Worm (Caenorhabditis elegans): Measurements from ENCODE around the gene Y73F8A.27.
"Not testable (repeated sequence)": the region's sequence is repeated elsewhere in the genome, so short reads cannot be mapped to it uniquely, and the experiment has no call there.

Y73F8A.27 gene

DNA sequence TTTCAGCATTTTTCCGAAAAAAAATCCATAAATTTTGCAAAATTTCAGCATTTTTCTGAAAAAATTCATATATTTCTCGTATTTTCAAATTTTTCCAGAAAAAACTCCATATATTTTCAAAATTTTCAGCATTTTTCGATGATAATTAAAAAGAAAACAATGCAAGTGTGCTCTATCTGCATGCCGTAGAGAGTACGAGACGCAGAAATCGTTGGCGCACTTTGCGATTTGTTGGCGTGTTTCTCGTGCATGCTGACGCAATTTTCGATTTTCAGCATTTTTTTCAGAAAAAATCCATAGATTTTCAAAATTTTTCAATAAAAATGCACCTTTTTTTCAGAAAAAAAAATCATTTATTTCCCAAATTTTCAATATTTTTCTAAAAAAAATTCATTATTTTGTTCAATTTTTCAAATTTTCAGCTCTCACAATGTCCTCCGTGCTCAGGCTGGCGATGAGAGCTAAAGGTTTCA is at the start of gene Y73F8A.27:
Gene Y73F8A.27, plus strand, starts transcription at position 423 of the 473 bp plus-strand sequence.
- no peak for TF ChIP-seq unc-62 (GFP tag; optimal IDR thresholded peaks at IDR 0.05)

DNA sequence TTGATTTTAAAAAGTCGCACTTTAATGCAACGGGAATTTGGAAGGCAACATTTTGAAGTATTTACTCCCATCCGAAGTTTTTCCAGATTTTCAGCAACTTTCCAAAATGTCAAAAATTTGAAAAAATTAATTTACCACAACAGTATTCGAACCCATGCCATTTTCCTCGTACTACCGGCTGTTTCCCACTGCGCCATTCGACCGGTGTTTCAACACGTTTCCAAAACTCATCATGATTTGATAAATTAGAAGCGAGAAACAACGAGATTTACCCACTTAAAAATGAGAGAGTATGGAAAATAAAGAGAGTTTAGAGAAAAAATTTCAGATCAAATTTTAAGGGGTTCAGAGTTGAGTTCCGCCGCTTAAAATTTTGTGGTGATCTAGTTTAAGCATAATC is 38.8 kb upstream of the Y73F8A.27 start:
- no peak for TF ChIP-seq unc-62 (GFP tag; optimal IDR thresholded peaks at IDR 0.05)

DNA sequence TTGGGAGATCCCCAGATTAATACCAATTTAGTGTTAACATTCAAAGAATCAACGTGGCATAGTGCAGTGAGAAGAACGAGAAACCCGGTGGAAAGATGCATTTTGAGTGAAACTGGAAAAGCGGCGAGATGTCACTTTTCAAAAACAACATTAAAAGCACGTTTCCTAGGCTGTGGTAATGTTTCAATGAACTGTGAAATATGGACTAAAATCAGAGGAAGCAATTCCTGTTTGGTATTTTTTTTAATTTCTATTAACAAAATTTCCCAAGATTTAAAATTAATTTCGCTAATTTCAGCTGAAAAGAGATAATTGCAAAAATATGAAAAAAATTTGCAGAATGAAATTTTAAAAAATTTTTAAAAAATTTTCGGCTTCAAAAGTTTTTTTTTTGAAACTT is 31.3 kb upstream of the Y73F8A.27 start, which contains the start of gene Y73F8A.22:
Gene Y73F8A.22, minus strand, starts transcription at position 101 of the 400 bp plus-strand sequence.
- no peak for TF ChIP-seq unc-62 (GFP tag; optimal IDR thresholded peaks at IDR 0.05)

DNA sequence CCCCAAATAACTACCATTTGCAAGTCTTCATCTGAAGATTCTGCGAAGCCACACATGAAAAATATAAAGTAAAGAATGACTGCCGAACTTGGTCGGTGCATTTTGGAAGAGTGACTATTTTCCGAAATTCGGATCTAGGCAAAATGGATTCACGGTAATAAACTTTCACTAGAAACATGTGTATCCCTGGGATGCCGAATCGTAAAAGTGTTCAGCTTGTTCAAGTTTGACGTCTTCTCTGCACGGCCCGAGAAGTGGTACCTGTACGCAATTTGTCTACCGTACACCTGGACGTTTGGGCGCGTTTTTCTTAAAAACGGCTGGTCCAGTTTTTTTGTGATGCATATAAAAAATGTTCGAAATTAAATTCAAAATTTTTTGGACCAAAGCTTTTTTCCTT is 28.1 kb upstream of the Y73F8A.27 start, which contains the start of gene Y73F8A.23:
Gene Y73F8A.23, minus strand, starts transcription at position 101 of the 400 bp plus-strand sequence.
- TF ChIP-seq unc-62 (GFP tag; optimal IDR thresholded peaks at IDR 0.05) = no peak

DNA sequence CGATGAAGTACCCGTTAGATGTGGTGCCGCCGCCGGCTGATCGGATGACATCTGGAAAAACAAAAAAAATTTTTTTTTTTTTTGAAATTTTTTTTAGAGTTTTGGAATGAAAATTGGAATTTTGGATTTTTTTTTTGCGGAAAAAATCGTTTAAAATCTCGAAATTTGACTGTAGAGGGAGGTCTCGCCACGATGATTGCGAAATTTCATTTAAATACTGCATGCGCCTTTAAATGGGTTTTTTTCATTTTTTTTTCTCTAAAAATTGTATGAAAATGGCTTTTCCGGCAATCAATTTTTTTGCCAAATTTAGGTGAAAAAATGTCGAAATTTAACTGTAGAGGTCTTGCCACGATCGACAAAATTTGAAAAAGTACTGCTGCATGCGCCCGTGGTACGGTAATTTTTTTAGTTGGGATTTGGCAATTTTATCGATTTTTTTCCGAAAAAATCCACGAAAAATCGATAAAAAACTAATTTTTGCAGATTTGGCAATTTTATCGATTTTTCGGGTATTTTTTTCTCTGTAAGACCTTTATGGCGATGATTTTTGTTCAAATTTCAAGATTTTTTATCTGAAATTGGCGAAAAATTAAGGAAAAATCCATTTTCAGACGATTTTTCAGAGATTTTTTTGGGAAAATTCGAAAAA is 19.3 kb upstream of the Y73F8A.27 start, which contains the start of gene gtf-2H4:
Gene gtf-2H4, minus strand, starts transcription at position 51 of the 652 bp plus-strand sequence.
- no peak for TF ChIP-seq unc-62 (GFP tag; optimal IDR thresholded peaks at IDR 0.05)

DNA sequence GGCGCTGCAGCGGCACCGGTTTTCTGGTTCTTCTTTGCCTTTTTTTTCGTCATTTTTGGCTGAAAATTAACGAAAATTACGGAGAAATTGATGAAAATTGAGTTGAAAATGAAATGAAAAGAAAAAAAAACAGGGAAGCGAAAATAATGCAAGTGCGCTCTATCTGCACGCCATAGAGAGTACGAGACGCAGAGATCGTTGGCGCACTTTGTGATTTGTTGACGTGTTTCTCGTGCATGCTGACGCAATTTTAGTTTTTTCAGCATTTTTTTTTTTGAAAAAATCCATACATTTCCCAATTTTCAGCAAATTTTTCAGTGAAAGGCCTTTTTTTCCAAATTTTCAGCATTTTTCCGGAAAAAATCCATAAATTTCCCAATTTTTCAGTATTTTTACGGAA is 1.2 kb upstream of the Y73F8A.27 start, which contains the start of gene ntl-11:
Gene ntl-11, minus strand, starts transcription at position 66 of the 400 bp plus-strand sequence.
- TF ChIP-seq unc-62 (GFP tag; optimal IDR thresholded peaks at IDR 0.05) = no peak

DNA sequence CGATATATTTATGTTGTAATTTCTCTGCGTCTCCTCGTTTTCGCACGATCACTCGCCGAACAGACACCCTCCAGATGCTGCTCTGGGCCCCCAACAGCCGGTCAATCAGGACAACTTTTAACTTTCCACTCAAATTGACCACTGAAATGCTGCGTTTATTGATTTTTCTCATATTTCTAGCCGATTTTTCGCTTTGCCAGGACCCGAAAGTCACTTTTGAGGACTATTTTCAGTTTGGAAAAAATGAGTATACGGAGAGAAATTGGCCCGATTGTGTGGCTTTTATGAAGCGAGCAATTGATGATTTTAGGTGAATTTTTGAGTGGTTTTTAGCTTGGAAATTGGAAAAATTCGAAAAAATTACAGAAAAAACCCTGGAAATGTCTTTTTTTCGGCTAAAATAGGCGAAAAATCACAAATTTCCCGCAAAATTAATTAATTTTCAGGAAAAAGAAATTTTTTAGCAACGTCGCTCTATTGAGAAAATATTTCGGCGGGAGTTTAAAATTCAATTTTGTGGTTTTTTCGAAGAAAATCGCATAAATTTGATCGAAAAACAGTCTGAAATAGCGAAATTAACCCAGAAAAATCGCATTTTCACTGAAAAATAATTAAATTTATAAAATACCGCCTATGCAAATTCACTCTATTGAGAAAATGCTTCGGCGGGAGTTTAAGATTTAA is 1.1 kb downstream of the Y73F8A.27 start, which contains the start of gene Y73F8A.26:
Gene Y73F8A.26, plus strand, starts transcription at position 73 of the 684 bp plus-strand sequence.
- no peak for TF ChIP-seq unc-62 (GFP tag; optimal IDR thresholded peaks at IDR 0.05)

DNA sequence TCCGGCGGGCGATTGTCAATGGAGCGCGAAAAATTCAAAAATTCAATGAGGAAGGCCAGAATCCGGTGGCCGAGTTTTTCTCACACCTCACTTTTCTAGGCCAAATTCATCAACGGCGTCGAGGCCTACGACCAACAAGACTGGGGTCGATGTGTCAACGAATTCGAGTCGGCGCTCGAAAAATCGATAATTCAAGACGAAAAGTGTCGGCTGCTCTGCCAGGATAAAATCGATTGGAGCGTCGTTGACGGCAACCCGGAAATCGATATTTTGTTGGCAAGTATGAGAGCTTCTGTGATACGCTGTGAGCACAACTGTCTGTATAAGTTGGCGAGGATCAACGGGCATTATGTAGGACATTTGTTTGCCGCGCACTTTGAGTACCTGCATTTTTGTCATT is 3.2 kb downstream of the Y73F8A.27 start:
- TF ChIP-seq unc-62 (GFP tag; optimal IDR thresholded peaks at IDR 0.05) = no peak

DNA sequence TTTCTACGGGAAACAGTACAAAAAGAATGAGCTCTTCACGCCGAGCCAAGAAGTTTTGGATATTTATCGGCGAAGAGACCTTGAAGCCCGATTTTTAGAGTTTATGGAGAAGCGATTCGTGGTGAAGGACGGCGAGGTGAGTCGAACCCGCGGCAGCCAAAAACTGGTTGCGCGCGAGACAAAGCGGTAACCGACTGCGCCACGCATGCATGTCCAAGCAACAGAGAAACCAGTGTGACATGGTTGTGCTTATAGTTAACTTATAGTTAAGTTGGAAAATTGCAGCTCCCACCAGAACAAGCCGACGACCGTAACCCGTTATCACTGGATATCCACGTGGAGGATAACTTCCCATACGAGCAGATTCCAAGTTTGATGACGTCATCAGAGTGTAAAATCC is 3.8 kb downstream of the Y73F8A.27 start:
- no peak for TF ChIP-seq unc-62 (GFP tag; optimal IDR thresholded peaks at IDR 0.05)

DNA sequence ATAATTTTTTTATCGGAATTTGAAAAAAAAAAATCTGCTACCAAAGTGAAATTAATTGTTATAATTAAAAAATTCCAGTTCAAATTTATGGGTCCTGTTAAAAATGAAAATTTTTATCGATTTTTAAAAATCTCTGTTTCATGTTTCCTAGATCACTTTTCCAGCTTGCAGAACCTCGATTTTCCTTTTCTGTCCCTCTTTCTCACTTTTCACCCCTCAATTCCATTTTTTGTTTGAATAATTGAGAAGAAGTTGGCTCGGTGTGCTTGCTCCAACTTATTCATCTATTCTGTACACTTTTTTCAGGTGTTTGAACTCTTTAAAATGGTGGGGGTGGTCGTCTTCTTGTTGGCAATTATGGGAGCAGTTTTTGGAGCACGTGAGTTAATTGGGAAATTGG is 24.7 kb downstream of the Y73F8A.27 start, which contains the start of gene acr-24:
Gene acr-24, plus strand, starts transcription at position 301 of the 400 bp plus-strand sequence.
- no peak for TF ChIP-seq unc-62 (GFP tag; optimal IDR thresholded peaks at IDR 0.05)

DNA sequence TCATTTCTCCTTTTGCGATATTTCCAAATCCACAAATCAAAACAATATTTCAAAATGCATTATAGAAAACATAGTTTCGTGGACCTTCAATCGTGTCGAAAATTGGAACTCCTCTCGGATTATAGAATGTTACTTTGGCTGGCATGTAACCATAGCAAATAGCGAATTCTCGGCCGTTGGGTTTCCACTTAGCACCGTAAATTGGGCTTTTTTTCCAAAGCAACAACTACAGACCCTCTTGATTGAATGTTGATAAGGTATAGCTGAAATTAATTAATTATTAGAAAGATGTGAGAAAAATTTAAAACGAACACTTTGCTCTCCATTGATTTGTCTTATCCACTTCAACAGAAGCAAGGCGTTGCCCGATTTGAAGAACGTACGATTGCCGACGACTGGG is 48.7 kb downstream of the Y73F8A.27 start, which contains the start of gene Y73F8A.32:
Gene Y73F8A.32, minus strand, starts transcription at position 101 of the 400 bp plus-strand sequence.
- not testable (repeated sequence) for TF ChIP-seq unc-62 (GFP tag; optimal IDR thresholded peaks at IDR 0.05)
